Fruit fly (Drosophila melanogaster): ENCODE measurements around the gene CG11226.

Gene CG11226

dm6 chr3L:22878723-22879343 is 42.0 kb downstream of the CG11226 start, which contains the start of the genes Chro and Ssl1 (continued):
- peak; percentile 95 for TF ChIP-seq Dfd (GFP tag; optimal IDR thresholded peaks at IDR 0.05)
- no peak for TF ChIP-seq lola (GFP tag; optimal IDR thresholded peaks at IDR 0.05)
- peak; percentile 100 for TF ChIP-seq Hnf4 (GFP tag; optimal IDR thresholded peaks at IDR 0.05)
- TF ChIP-seq Rel (GFP tag; optimal IDR thresholded peaks at IDR 0.05), result peak; percentile 99
- peak; percentile 94 for TF ChIP-seq Rel (tag; optimal IDR thresholded peaks at IDR 0.05)
- TF ChIP-seq usp (GFP tag; optimal IDR thresholded peaks at IDR 0.05), result no peak
- no peak for TF ChIP-seq N (GFP tag; optimal IDR thresholded peaks at IDR 0.05)
- peak; percentile 99 for TF ChIP-seq sage (GFP tag; optimal IDR thresholded peaks at IDR 0.05)
- no peak for TF ChIP-seq dl (GFP tag; optimal IDR thresholded peaks at IDR 0.05; ENCODE audit: insufficient read depth in 1 of 2, partially characterized antibody in 2 of 2)
- TF ChIP-seq Mio (GFP tag; optimal IDR thresholded peaks at IDR 0.05), result peak; percentile 97
- TF ChIP-seq psq (GFP tag; optimal IDR thresholded peaks at IDR 0.05), result peak; percentile 99

- TF ChIP-seq sage (GFP tag; optimal IDR thresholded peaks at IDR 0.05) (no peak), dl (GFP tag; optimal IDR thresholded peaks at IDR 0.05; ENCODE audit: insufficient read depth in 1 of 2, partially characterized antibody in 2 of 2) (no peak), usp (GFP tag; optimal IDR thresholded peaks at IDR 0.05) (no peak), Vsx2 (GFP tag; optimal IDR thresholded peaks at IDR 0.05; ENCODE audit: partially characterized antibody) (no peak), Sp1 (GFP tag; optimal IDR thresholded peaks at IDR 0.05) (no peak)
These were observed 42.5 kb downstream of the CG11226 start for dm6 chr3L:22879344-22879723.

dm6 chr3L:22880914-22881313 is 44.0 kb downstream of the CG11226 start, which contains the start of gene slif:
TSS of gene slif (plus strand) at chr3L:22881045.
- TF ChIP-seq OdsH (GFP tag; optimal IDR thresholded peaks at IDR 0.05), result no peak
- TF ChIP-seq woc (GFP tag; optimal IDR thresholded peaks at IDR 0.05), result no peak
- no peak for TF ChIP-seq rgr (GFP tag; optimal IDR thresholded peaks at IDR 0.05)
- TF ChIP-seq CG9705 (GFP tag; optimal IDR thresholded peaks at IDR 0.05), result no peak
- no peak for TF ChIP-seq lola (GFP tag; optimal IDR thresholded peaks at IDR 0.05)

DNA sequence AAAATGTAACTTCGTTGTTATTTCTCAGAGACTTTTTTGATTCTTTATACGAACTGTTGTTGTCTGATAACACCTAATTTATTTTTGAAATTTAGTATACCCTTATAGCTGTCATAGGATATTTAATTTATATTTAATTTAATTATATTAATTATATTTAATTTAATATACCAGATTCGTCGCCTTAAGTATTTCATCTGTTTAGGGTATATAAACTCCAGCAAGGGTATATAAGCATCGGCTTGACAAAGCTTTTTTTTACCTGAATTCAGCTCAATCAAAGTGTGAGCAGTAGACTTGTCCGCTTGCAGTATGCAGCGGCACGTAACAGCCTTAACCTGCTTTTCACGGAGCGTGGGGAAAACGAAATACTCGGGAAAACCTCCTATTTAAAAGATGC is 46.8 kb downstream of the CG11226 start:
- no peak for TF ChIP-seq Vsx2 (GFP tag; optimal IDR thresholded peaks at IDR 0.05; ENCODE audit: partially characterized antibody)
- no peak for TF ChIP-seq woc (GFP tag; optimal IDR thresholded peaks at IDR 0.05)
- TF ChIP-seq foxo (GFP tag; optimal IDR thresholded peaks at IDR 0.05), result no peak
- TF ChIP-seq Hr83 (GFP tag; optimal IDR thresholded peaks at IDR 0.05; ENCODE audit: poor library complexity, severe bottlenecking), result no peak
- TF ChIP-seq OdsH (GFP tag; optimal IDR thresholded peaks at IDR 0.05), result no peak
- no peak for TF ChIP-seq Hnf4 (GFP tag; optimal IDR thresholded peaks at IDR 0.05)
- TF ChIP-seq dsf (GFP tag; optimal IDR thresholded peaks at IDR 0.05; ENCODE audit: borderline replicate concordance), result no peak
- no peak for TF ChIP-seq HLH106 (tag; optimal IDR thresholded peaks at IDR 0.05)
- no peak for TF ChIP-seq N (GFP tag; optimal IDR thresholded peaks at IDR 0.05)

- TF ChIP-seq Dfd (GFP tag; optimal IDR thresholded peaks at IDR 0.05) (peak; percentile 39), rgr (GFP tag; optimal IDR thresholded peaks at IDR 0.05) (no peak), psq (GFP tag; optimal IDR thresholded peaks at IDR 0.05) (no peak), Vsx2 (GFP tag; optimal IDR thresholded peaks at IDR 0.05; ENCODE audit: partially characterized antibody) (no peak)
These were observed 47.6 kb downstream of the CG11226 start for dm6 chr3L:22884481-22884880.

DNA sequence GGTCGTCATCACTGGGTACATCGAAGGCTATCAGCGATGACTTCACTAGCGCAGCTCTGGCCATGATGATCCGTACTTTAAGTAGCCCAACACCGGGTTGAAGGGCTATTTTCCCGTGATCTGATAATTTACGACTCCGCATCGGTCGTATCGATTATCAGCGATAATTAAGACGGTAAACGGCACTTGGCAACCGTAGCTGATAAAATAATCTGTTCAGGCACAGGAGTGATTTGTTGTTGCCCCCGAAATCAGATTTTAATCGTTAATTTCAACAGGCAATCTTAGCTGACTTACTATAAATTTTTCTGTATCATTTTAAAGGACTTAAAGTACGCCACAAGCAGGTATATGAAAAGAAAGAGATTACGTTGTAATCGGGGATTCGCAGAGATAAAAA is 49.0 kb downstream of the CG11226 start:
- no peak for TF ChIP-seq HLH106 (tag; optimal IDR thresholded peaks at IDR 0.05)
- TF ChIP-seq ey (GFP tag; optimal IDR thresholded peaks at IDR 0.05), result no peak
- TF ChIP-seq dsf (GFP tag; optimal IDR thresholded peaks at IDR 0.05; ENCODE audit: borderline replicate concordance), result no peak
- TF ChIP-seq OdsH (GFP tag; optimal IDR thresholded peaks at IDR 0.05), result no peak
- TF ChIP-seq CG32264 (GFP tag; optimal IDR thresholded peaks at IDR 0.05), result no peak
- TF ChIP-seq brk (GFP tag; optimal IDR thresholded peaks at IDR 0.05), result no peak
- TF ChIP-seq foxo (GFP tag; optimal IDR thresholded peaks at IDR 0.05), result no peak
- TF ChIP-seq Hr83 (GFP tag; optimal IDR thresholded peaks at IDR 0.05; ENCODE audit: poor library complexity, severe bottlenecking), result no peak
- TF ChIP-seq N (GFP tag; optimal IDR thresholded peaks at IDR 0.05), result no peak
- no peak for TF ChIP-seq Sp1 (GFP tag; optimal IDR thresholded peaks at IDR 0.05)
- TF ChIP-seq Hnf4 (GFP tag; optimal IDR thresholded peaks at IDR 0.05), result no peak
- no peak for TF ChIP-seq dmrt93B (GFP tag; optimal IDR thresholded peaks at IDR 0.05)

DNA sequence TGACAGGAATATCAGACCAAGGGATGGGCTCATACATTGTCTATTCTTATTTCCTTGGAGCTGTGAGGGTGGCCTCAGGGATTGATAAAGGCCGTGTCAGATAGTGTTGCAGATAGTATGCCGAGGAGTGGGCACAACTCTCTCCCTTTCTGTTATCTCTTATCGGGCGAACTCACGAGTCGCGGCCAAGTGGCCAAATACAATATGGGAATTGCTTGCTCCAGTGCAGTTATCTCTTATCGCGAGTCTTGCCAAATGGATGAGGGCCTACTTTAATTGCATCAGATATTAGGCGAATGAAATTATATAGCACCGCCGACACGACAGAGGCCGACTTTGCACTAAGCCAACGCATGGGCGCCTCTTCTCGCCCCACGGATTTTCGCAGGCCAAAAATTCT is 50.1 kb downstream of the CG11226 start:
- TF ChIP-seq CrebA (GFP tag; optimal IDR thresholded peaks at IDR 0.05; ENCODE audit: borderline replicate concordance) (no peak), h (GFP tag; optimal IDR thresholded peaks at IDR 0.05) (peak; percentile 62)
